Fruit fly (Drosophila melanogaster): ENCODE results near the gene shep.
A peak's percentile ranks its signal among the peaks of the same experiment; 100 is the strongest.

shep gene

DNA sequence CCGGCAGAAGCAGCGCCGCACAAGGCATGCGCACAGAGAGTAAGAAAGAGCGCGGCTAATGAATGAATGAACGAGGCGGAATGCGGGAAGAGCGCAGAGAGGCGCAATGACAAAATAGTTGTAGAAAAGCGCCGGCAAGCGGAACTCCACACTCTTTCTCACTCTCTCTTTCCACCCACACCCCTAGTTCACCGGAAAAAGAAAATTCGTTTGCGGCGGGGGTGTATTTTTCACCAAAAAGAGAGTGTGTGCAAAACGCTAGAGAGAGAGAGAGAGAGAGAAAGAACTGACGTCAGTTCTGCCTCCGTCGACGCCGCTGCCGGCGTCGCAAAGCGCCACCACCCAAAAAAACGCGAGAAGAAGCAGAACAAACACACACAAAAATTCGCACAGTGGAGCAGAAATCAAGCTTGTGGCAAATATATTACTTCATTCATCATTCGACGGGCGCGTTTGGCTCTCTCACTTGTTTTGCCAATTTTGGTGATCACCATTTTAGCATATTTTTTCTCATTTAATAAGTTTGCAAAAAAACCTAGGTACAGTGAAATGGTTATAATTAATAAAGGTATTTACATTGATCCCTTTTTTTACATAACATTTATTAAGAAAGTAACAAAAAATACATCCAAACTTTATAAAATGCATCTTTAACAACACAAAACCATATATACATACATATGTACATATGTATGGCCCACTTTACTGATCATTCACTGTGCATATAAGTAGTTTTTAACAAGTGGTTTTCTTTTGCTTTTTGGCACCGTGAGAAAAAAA lies 92.7 kb downstream of the shep start (continued):
- TF ChIP-seq oc (tag; optimal IDR thresholded peaks at IDR 0.05) (no peak), CG6813 (GFP tag; optimal IDR thresholded peaks at IDR 0.05) (no peak), H15 (GFP tag; IDR thresholded peaks at IDR 0.05) (no peak), dan (GFP tag; IDR thresholded peaks at IDR 0.05) (no peak), Doc3 (GFP tag; IDR thresholded peaks at IDR 0.05; ENCODE audit: partially characterized antibody) (no peak), CG31441 (GFP tag; IDR thresholded peaks at IDR 0.05) (peak; percentile 58; the same call in 1 of the 2 replicates), CG17612 (GFP tag; IDR thresholded peaks at IDR 0.05) (no peak), CG18764 (GFP tag; optimal IDR thresholded peaks at IDR 0.05) (peak; percentile 19), CG13775 (GFP tag; optimal IDR thresholded peaks at IDR 0.05) (peak; percentile 66), Xrp1 (GFP tag; IDR thresholded peaks at IDR 0.05) (peak; percentile 51; the same call in 1 of the 2 replicates), schlank (tag; optimal IDR thresholded peaks at IDR 0.05) (no peak), CrebB (tag; optimal IDR thresholded peaks at IDR 0.05) (no peak), Usf (GFP tag; optimal IDR thresholded peaks at IDR 0.05) (peak; percentile 39), zfh2 (GFP tag; optimal IDR thresholded peaks at IDR 0.05) (peak; percentile 48), Sox100B (GFP tag; optimal IDR thresholded peaks at IDR 0.05) (peak; percentile 62), Dip2 (GFP tag; IDR thresholded peaks at IDR 0.05) (no peak), gt (GFP tag; IDR thresholded peaks at IDR 0.05) (no peak), chinmo (GFP tag; IDR thresholded peaks at IDR 0.05; ENCODE audit: partially characterized antibody) (peak; percentile 3; the same call in 1 of the 4 replicates), CG17186 (GFP tag; optimal IDR thresholded peaks at IDR 0.05) (no peak), eve (GFP tag; optimal IDR thresholded peaks at IDR 0.05) (peak in 1 of 2 experiments; percentile 35), CG10274 (GFP tag; optimal IDR thresholded peaks at IDR 0.05) (peak; percentile 34), Aef1 (GFP tag; IDR thresholded peaks at IDR 0.05) (0 out of 3 replicates have a peak, but pooled peaks have one; percentile 34), B-H1 (GFP tag; IDR thresholded peaks at IDR 0.05) (peak; percentile 30; the same call in 2 of the 3 replicates), CG3065 (GFP tag; optimal IDR thresholded peaks at IDR 0.05) (no peak), Nf-YB (GFP tag; optimal IDR thresholded peaks at IDR 0.05) (peak; percentile 14), CG14965 (GFP tag; optimal IDR thresholded peaks at IDR 0.05; ENCODE audit: borderline replicate concordance) (no peak), CG30020 (tag; optimal IDR thresholded peaks at IDR 0.05) (no peak), CG12744 (GFP tag; optimal IDR thresholded peaks at IDR 0.05) (peak; percentile 4), ro (GFP tag; IDR thresholded peaks at IDR 0.05) (no peak), sens-2 (GFP tag; IDR thresholded peaks at IDR 0.05) (no peak), mirr (GFP tag; optimal IDR thresholded peaks at IDR 0.05) (no peak), zen (tag; optimal IDR thresholded peaks at IDR 0.05) (no peak), CG7372 (GFP tag; IDR thresholded peaks at IDR 0.05) (no peak), slbo (GFP tag; IDR thresholded peaks at IDR 0.05) (peak; percentile 60), ATbp (GFP tag; optimal IDR thresholded peaks at IDR 0.05) (no peak), CG18619 (GFP tag; optimal IDR thresholded peaks at IDR 0.05) (peak; percentile 83), stc (GFP tag; IDR thresholded peaks at IDR 0.05) (peak; percentile 37; the same call in 1 of the 2 replicates), luna (GFP tag; optimal IDR thresholded peaks at IDR 0.05) (no peak), lbe (GFP tag; optimal IDR thresholded peaks at IDR 0.05) (no peak), sd (tag; optimal IDR thresholded peaks at IDR 0.05) (peak; percentile 98), CG32767 (GFP tag; IDR thresholded peaks at IDR 0.05) (peak; percentile 42; the same call in 1 of the 2 replicates), CG2875 (GFP tag; optimal IDR thresholded peaks at IDR 0.05) (no peak), CG9932 (GFP tag; IDR thresholded peaks at IDR 0.05) (peak; percentile 64), hth (optimal IDR thresholded peaks at IDR 0.05) (no peak), Xbp1 (GFP tag; optimal IDR thresholded peaks at IDR 0.05) (peak; percentile 55), zfh1 (GFP tag; IDR thresholded peaks at IDR 0.05) (0 out of 3 replicates have a peak, but pooled peaks have one; percentile 20), CG6765 (GFP tag; optimal IDR thresholded peaks at IDR 0.05) (no peak), CG8944 (GFP tag; optimal IDR thresholded peaks at IDR 0.05) (peak; percentile 9), slp2 (GFP tag; optimal IDR thresholded peaks at IDR 0.05) (peak; percentile 11)

All from whole organism, embryonic.